Worm (Caenorhabditis elegans) whole organism, L4 larva: Measurements from ENCODE around the gene best-20.

Experiments used
- F10B5.3 ChIP-seq: sonication (generic microtip); optimal IDR thresholded peaks from 2 replicates; lab custom pipeline; 2016; ENCODE audit warnings: mild to moderate bottlenecking, missing genetic modification characterization, missing compliant biosample characterization
- F44E2.7 ChIP-seq: fragments of 200-800 bp; sonication (Bioruptor generic); IDR thresholded peaks from 2 replicates; pipeline ENCODE4 v2.1.2; 2022; ENCODE audit warnings: missing genetic modification characterization, missing compliant biosample characterization
- T20F7.1 ChIP-seq: fragments of 200-800 bp; sonication (Bioruptor generic); optimal IDR thresholded peaks from 2 replicates; lab custom pipeline; 2018; ENCODE audit warnings: mild to moderate bottlenecking, missing genetic modification characterization, missing compliant biosample characterization
- ZK546.5 ChIP-seq, 2 experiments: sonication (generic microtip); optimal IDR thresholded peaks; 2 replicates each; lab custom pipeline; 2017; ENCODE audit warnings: missing biosample characterization in 2 of 2, missing genetic modification characterization in 2 of 2
- aha-1 ChIP-seq: fragments of 150-350 bp; peaks from one replicate; lab custom pipeline; 2014; ENCODE audit warnings: missing biosample characterization, missing genetic modification characterization
- ama-1 ChIP-seq: fragments of 150-350 bp; optimal IDR thresholded peaks from 2 replicates; lab custom pipeline; 2014; ENCODE audit warnings: inconsistent platforms, mixed read lengths
- attf-4 ChIP-seq: sonication (generic microtip); optimal IDR thresholded peaks from 3 replicates; lab custom pipeline; 2017; ENCODE audit warnings: missing biosample characterization, missing genetic modification characterization
- ceh-28 ChIP-seq: fragments of 150-350 bp; optimal IDR thresholded peaks from 2 replicates; lab custom pipeline; 2014; ENCODE audit warnings: missing biosample characterization, missing genetic modification reagents, missing genetic modification characterization
- daf-16 ChIP-seq, 3 experiments: sonication (generic microtip); optimal IDR thresholded peaks; 2 replicates each; lab custom pipeline; 2016 to 2017; ENCODE audit warnings: missing genetic modification characterization in 3 of 3, missing genetic modification reagents in 3 of 3, mild to moderate bottlenecking in 2 of 3, missing compliant biosample characterization in 2 of 3, missing biosample characterization in 1 of 3, moderate library complexity in 1 of 3
- dmd-6 ChIP-seq: fragments of 200-800 bp; sonication (Bioruptor generic); IDR thresholded peaks from 2 replicates; pipeline ENCODE4 v1.3.6; 2022; ENCODE audit warnings: missing genetic modification reagents, missing genetic modification characterization, missing compliant biosample characterization
- dve-1 ChIP-seq: sonication (generic microtip); optimal IDR thresholded peaks from 2 replicates; lab custom pipeline; 2017; ENCODE audit warnings: antibody characterized with exemption, mild to moderate bottlenecking, missing genetic modification characterization, missing compliant biosample characterization; ENCODE audit not compliant: insufficient read depth
- egl-27 ChIP-seq: sonication (generic microtip); optimal IDR thresholded peaks from 3 replicates; lab custom pipeline; 2017; ENCODE audit warnings: missing biosample characterization, missing genetic modification reagents, missing genetic modification characterization
- egl-43 ChIP-seq: fragments of 200-800 bp; sonication (Bioruptor generic); IDR thresholded peaks from 2 replicates; pipeline ENCODE4 v1.3.6; 2022; ENCODE audit warnings: missing genetic modification reagents, missing genetic modification characterization, missing compliant biosample characterization
- hif-1 ChIP-seq, 2 experiments: sonication (generic microtip); optimal IDR thresholded peaks; 2 replicates each; lab custom pipeline; 2016 to 2017; ENCODE audit warnings: missing compliant biosample characterization in 2 of 2, missing genetic modification characterization in 2 of 2, missing genetic modification reagents in 2 of 2, missing genotype in 2 of 2, mild to moderate bottlenecking in 1 of 2
- hmg-1.1 ChIP-seq: fragments of 200-800 bp; sonication (Bioruptor generic); IDR thresholded peaks from 2 replicates; pipeline ENCODE4 v1.3.6; 2022; ENCODE audit warnings: missing genetic modification reagents, missing genetic modification characterization, missing compliant biosample characterization
- lin-1 ChIP-seq: fragments of 200-800 bp; sonication (Bioruptor generic); IDR thresholded peaks from 2 replicates; pipeline ENCODE4 v1.3.6; 2022; ENCODE audit warnings: missing genetic modification reagents, missing genetic modification characterization, missing compliant biosample characterization
- lin-13 ChIP-seq: fragments of 150-350 bp; optimal IDR thresholded peaks from 2 replicates; lab custom pipeline; 2014; ENCODE audit warnings: missing biosample characterization, missing genetic modification reagents, missing genetic modification characterization
- lin-29 ChIP-seq: fragments of 200-800 bp; sonication (Bioruptor generic); IDR thresholded peaks from 2 replicates; pipeline ENCODE4 v1.3.6; 2022; ENCODE audit warnings: missing genetic modification reagents, missing genetic modification characterization, missing compliant biosample characterization
- lir-3 ChIP-seq: sonication (generic microtip); optimal IDR thresholded peaks from 2 replicates; lab custom pipeline; 2016; ENCODE audit warnings: mild to moderate bottlenecking, missing genetic modification characterization, missing compliant biosample characterization
- mdl-1 ChIP-seq, 2 experiments: fragments of 150-350 bp in 1 of 2; sonication (generic microtip) in 1 of 2; optimal IDR thresholded peaks; 2 replicates each; lab custom pipeline; 2014 to 2017; ENCODE audit warnings: missing biosample characterization in 2 of 2, missing genetic modification characterization in 2 of 2
- mes-2 ChIP-seq: sonication (generic microtip); optimal IDR thresholded peaks from 2 replicates; lab custom pipeline; 2016; ENCODE audit warnings: missing genotype, mild to moderate bottlenecking, missing genetic modification characterization, missing compliant biosample characterization; ENCODE audit not compliant: poor library complexity, severe bottlenecking
- nhr-48 ChIP-seq: sonication (generic microtip); optimal IDR thresholded peaks from 2 replicates; lab custom pipeline; 2016; ENCODE audit warnings: mild to moderate bottlenecking, missing genetic modification characterization, missing compliant biosample characterization
- nhr-6 ChIP-seq: fragments of 150-350 bp; optimal IDR thresholded peaks from 2 replicates; lab custom pipeline; 2014; ENCODE audit warnings: missing biosample characterization, missing genetic modification characterization
- saeg-2 ChIP-seq: fragments of 200-800 bp; sonication (Bioruptor generic); IDR thresholded peaks from 2 replicates; pipeline ENCODE4 v1.3.6; 2022; ENCODE audit warnings: missing genetic modification reagents, missing genetic modification characterization, missing compliant biosample characterization
- sdz-12 ChIP-seq: fragments of 200-800 bp; sonication (Bioruptor generic); optimal IDR thresholded peaks from 2 replicates; lab custom pipeline; 2018; ENCODE audit warnings: mild to moderate bottlenecking, missing genetic modification characterization, missing compliant biosample characterization
- spr-1 ChIP-seq: sonication (generic microtip); optimal IDR thresholded peaks from 2 replicates; lab custom pipeline; 2016; ENCODE audit warnings: mild to moderate bottlenecking, missing genetic modification characterization, missing compliant biosample characterization
- unc-130 ChIP-seq: sonication (generic microtip); optimal IDR thresholded peaks from 2 replicates; lab custom pipeline; 2016; ENCODE audit warnings: missing genetic modification reagents, missing genetic modification characterization, missing compliant biosample characterization
- unc-62 ChIP-seq, 3 experiments: fragments of 150-350 bp in 1 of 3; sonication (generic microtip); optimal IDR thresholded peaks in 2 of 3; peaks in 1 of 3; 1 replicate in 1 of 3; 2 replicates in 2 of 3; lab custom pipeline; 2014 to 2017; ENCODE audit warnings: missing biosample characterization in 3 of 3, missing genetic modification characterization in 3 of 3, missing genetic modification reagents in 3 of 3, missing genotype in 1 of 3
- zip-2 ChIP-seq: fragments of 150-350 bp; optimal IDR thresholded peaks from 2 replicates; lab custom pipeline; 2014; ENCODE audit warnings: missing biosample characterization, missing genetic modification characterization
- ztf-11 ChIP-seq: fragments of 150-350 bp; optimal IDR thresholded peaks from 2 replicates; lab custom pipeline; 2014; ENCODE audit warnings: missing biosample characterization, missing genetic modification characterization

The best-20 gene

DNA sequence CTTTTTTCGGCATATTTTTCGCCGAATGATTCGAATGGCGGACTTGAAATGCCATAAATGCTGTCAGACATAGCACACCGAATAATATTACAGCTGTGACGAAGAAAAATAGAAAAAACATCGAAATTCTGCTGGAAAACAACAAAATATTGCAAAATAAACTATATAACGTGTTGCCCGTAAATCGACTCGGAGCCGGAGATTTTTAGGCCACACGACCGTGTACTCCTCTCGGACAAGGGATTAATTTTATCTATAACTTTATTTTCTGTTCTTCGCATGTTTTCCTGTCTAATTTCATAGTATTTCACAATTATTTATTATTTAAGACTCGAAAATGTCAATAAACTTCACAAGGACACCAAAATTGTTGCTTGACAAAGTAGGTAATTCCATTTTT lies 47.2 kb downstream of the best-20 start, which contains the start of the genes algn-14 and M02B7.2 (continued):
- no peak for TF ChIP-seq attf-4 (tag; lab: Kevin White, UChicago)
- TF ChIP-seq mes-2, result peak; percentile 98
- no peak for TF ChIP-seq ZK546.5 (tag; optimal IDR thresholded peaks at IDR 0.05; lab: Kevin White, UChicago)
- TF ChIP-seq unc-130 (GFP tag; lab: Kevin White, UChicago), result peak; percentile 71
- TF ChIP-seq lin-13 (GFP tag; lab: Kevin White, UChicago), result no peak
- peak; percentile 34 for TF ChIP-seq nhr-6
- TF ChIP-seq nhr-48, result no peak
- TF ChIP-seq lin-1 (GFP tag; lab: Robert Waterston, UW), result no peak
- TF ChIP-seq dve-1 (tag; lab: Kevin White, UChicago), result peak; percentile 59
- TF ChIP-seq daf-16 (GFP tag; optimal IDR thresholded peaks at IDR 0.05; lab: Kevin White, UChicago), result no peak
- peak; percentile 60 for TF ChIP-seq daf-16 (tag; optimal IDR thresholded peaks at IDR 0.05; lab: Kevin White, UChicago)
- TF ChIP-seq lin-29, result no peak
- no peak for TF ChIP-seq F44E2.7
- TF ChIP-seq mdl-1 (tag; optimal IDR thresholded peaks at IDR 0.05; lab: Kevin White, UChicago), result no peak
- peak in 1 of 2 experiments; percentile 68 for TF ChIP-seq unc-62 (GFP tag; optimal IDR thresholded peaks at IDR 0.05 in 1 of 2; lab: Kevin White, UChicago)
- no peak for TF ChIP-seq unc-62 (tag; optimal IDR thresholded peaks at IDR 0.05; lab: Kevin White, UChicago)
- peak; percentile 47; the same call in 1 of the 2 replicates for TF ChIP-seq dmd-6 (GFP tag; lab: Robert Waterston, UW)

- peak in 1 of 2 experiments; percentile 9 for TF ChIP-seq unc-62 (GFP tag; optimal IDR thresholded peaks at IDR 0.05 in 1 of 2; lab: Kevin White, UChicago)
- no peak for TF ChIP-seq unc-62 (tag; optimal IDR thresholded peaks at IDR 0.05; lab: Kevin White, UChicago)
- no peak for TF ChIP-seq F44E2.7
Observed at ce11 chrIV:3805219-3805618, 49.2 kb downstream of the best-20 start, which contains the start of gene fbxc-47. Gene fbxc-47 (plus strand): TSS chrIV:3805519.

DNA sequence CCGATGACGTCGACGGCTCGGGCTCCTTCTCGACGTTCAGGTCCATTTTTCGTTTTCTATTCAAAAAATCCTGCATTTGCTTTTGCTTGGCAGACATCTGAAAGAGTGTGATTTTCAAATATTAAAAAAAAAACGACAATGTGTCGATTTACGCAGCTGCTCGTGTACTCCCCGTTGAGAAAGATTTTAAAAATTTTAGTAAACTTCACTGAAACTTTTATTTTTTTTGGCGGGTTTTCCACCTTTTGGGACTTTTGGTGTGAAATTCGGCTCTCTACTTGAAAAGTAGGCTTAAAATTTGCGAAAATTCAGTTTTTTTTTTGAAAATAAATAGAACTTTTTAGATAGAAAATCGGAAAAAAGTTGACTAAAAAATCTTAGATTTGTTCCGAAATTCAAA lies 51.1 kb downstream of the best-20 start, which contains the start of gene M02B7.7:
Gene M02B7.7 (minus strand): TSS at position 101 of the 400 bp plus-strand sequence.
- no peak for TF ChIP-seq zip-2 (tag; lab: Kevin White, UChicago)
- TF ChIP-seq mes-2, result peak; percentile 3

ce11 chrIV:3807545-3807944 lies 51.5 kb downstream of the best-20 start:
- TF ChIP-seq F10B5.3, result no peak
- no peak for TF ChIP-seq sdz-12 (GFP tag; lab: Kevin White, UChicago)
- no peak for TF ChIP-seq hmg-1.1
- no peak for TF ChIP-seq ceh-28
- TF ChIP-seq T20F7.1 (GFP tag; lab: Kevin White, UChicago), result no peak
- TF ChIP-seq lir-3 (tag; lab: Kevin White, UChicago), result no peak
- no peak for TF ChIP-seq saeg-2 (GFP tag; lab: Robert Waterston, UW)
- peak; percentile 12 for TF ChIP-seq aha-1 (tag; lab: Kevin White, UChicago)
- no peak for TF ChIP-seq lin-1 (GFP tag; lab: Robert Waterston, UW)
- no peak for TF ChIP-seq spr-1 (tag; lab: Kevin White, UChicago)
- no peak for TF ChIP-seq egl-43
- TF ChIP-seq F44E2.7, result no peak
- no peak for TF ChIP-seq ztf-11 (tag; lab: Kevin White, UChicago)
- no peak for TF ChIP-seq egl-27 (tag; lab: Kevin White, UChicago)
- peak; percentile 53 for TF ChIP-seq mes-2
- TF ChIP-seq ama-1 (lab: Kevin White, UChicago), result no peak
- no peak for TF ChIP-seq hif-1 (tag; optimal IDR thresholded peaks at IDR 0.05; lab: Kevin White, UChicago)
